Worm (Caenorhabditis elegans): ENCODE measurements around the gene M02E1.1.

DNA sequence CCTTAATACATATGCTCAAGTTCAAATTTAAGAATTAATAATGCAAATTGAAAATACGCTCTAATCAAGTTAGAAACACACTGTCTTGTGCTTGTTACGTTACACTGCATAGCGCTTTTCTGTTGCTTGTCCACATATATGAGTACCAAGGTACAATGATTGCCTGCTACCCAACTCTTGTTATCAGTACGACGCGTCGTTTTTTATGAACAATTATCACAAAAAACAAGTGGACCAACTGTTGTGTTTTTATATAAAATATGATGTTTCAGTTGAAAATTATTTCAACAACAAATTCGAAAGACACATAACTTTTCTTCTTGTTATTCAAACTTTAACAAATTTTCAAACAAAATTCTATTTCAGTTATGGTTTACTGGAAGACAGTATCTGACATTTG is 13.0 kb upstream of the M02E1.1 start, which contains the start of gene M02E1.4:
- TF ChIP-seq flt-1 (GFP tag; IDR thresholded peaks at IDR 0.05), result no peak
- TF ChIP-seq F13C5.2 (tag; optimal IDR thresholded peaks at IDR 0.05), result no peak
- no peak for TF ChIP-seq hnd-1 (tag; optimal IDR thresholded peaks at IDR 0.05)
- TF ChIP-seq hmbx-1 (tag; optimal IDR thresholded peaks at IDR 0.05), result no peak
- TF ChIP-seq ama-1 (optimal IDR thresholded peaks at IDR 0.05), result no peak
- no peak for TF ChIP-seq tbx-11 (GFP tag; IDR thresholded peaks at IDR 0.05)
- no peak for TF ChIP-seq pes-1 (GFP tag; IDR thresholded peaks at IDR 0.05)
- TF ChIP-seq tbx-37 (GFP tag; conservative IDR thresholded peaks at IDR 0.05), result no peak
- TF ChIP-seq ceh-13 (GFP tag; optimal IDR thresholded peaks at IDR 0.05), result no peak
- no peak for TF ChIP-seq hmg-4 (GFP tag; optimal IDR thresholded peaks at IDR 0.05)
- TF ChIP-seq scrt-1 (GFP tag; IDR thresholded peaks at IDR 0.05), result no peak
